Worm (Caenorhabditis elegans): Measurements from ENCODE around the gene nol-9.
"Not testable (repeated sequence)": the region's sequence is repeated elsewhere in the genome, so short reads cannot be mapped to it uniquely, and the experiment has no call there.

The nol-9 gene

DNA sequence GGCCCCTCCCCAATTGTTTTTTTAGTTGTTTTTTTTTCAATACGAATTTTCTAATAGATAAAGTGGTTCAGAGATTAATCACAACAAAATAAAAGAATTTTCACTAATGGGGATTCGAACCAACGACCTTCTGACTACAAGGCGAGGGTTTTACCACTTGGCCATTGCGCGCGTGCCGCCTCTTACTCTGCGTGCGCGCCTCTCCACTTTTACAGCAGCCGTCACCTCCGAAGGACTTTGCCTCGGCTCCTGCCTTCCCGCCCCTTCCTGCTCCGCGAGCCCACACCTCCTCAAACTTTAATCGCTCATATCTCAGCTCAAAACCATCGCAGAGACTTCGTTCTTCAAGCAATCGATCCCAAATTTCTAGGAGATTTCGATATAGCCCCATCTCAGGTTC, 7.8 kb downstream of the nol-9 start (continued):
- TF ChIP-seq attf-6 (GFP tag; IDR thresholded peaks at IDR 0.05) (peak; percentile 87), Y95B8A.8 (GFP tag; IDR thresholded peaks at IDR 0.05) (peak; percentile 50; the same call in 1 of the 2 replicates), mcd-1 (GFP tag; IDR thresholded peaks at IDR 0.05) (peak; percentile 82), pbrm-1 (GFP tag; IDR thresholded peaks at IDR 0.05) (peak; percentile 63; the same call in 1 of the 2 replicates), egrh-3 (GFP tag; IDR thresholded peaks at IDR 0.05) (peak; percentile 87; the same call in 1 of the 2 replicates), madf-6 (GFP tag; IDR thresholded peaks at IDR 0.05) (peak; percentile 66)

DNA sequence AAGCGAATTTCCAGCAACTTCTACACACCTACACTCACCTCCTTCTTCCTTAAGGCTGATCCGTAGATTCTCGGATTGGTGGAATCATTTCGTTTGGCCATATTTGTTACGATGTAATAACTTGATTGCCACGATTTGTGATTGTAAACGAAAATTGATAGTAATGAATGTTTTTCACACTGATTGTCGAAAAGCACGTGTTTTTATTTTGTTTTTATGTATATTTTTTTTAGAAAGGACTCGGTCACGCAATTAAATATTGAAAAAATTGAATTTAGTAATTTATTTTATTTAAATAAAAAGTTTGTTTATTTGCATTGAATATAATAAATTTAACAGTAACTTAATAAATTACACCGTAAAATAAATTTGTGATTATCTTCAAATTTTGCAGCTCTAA, 11.6 kb downstream of the nol-9 start, which contains the start of gene K09B11.5:
TSS of gene K09B11.5 (minus strand) at position 101 of the 400 bp plus-strand sequence.
- not testable (repeated sequence) for TF ChIP-seq atf-7 (tag; optimal IDR thresholded peaks at IDR 0.05); nhr-120 (GFP tag; IDR thresholded peaks at IDR 0.05); nhr-179 (tag; optimal IDR thresholded peaks at IDR 0.05)

DNA sequence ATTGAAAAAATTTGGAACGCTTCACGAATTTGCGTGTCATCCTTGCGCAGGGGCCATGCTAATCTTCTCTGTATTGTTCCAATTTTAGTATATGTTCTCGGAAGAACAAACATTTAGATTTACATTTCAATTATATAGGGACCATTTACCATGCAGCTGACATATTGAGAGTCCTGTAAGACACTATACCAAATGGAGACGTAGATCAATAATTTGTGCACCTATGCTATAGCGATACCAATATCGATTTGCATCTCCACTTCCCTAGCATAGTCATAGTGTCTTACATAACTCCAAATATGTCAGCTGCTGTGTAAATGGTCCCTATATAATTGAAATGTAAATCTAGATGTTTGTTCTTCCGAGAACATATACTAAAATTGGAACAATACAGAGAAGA, 18.2 kb downstream of the nol-9 start:
- TF ChIP-seq snpc-4 (GFP tag; optimal IDR thresholded peaks at IDR 0.05); rpc-1 (optimal IDR thresholded peaks at IDR 0.05): not testable (repeated sequence)
- TF ChIP-seq snpc-4 (tag; optimal IDR thresholded peaks at IDR 0.05) (peak in 1 of 4 experiments; percentile 61), rpc-1 (tag; optimal IDR thresholded peaks at IDR 0.05) (peak; percentile 51)

DNA sequence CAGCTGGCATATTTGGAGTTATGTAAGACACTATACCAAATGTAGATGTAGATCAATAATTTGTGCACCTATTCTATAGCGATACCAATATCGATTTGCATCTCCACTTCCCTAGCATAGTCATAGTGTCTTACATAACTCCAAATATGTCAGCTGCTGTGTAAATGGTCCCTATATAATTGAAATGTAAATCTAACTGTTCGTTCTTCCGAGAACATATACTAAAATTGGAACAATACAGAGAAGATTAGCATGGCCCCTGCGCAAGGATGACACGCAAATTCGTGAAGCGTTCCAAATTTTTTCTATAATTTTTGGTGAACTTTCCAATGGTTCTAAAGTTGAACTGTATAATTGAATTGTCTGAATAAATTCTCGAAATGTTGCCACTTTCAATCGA, 21.2 kb downstream of the nol-9 start:
- TF ChIP-seq rpc-1 (optimal IDR thresholded peaks at IDR 0.05) (peak; percentile 6), rpc-1 (tag; optimal IDR thresholded peaks at IDR 0.05) (peak; percentile 59), snpc-4 (tag; optimal IDR thresholded peaks at IDR 0.05) (peak in 1 of 4 experiments; percentile 72), hmg-1.2 (GFP tag; IDR thresholded peaks at IDR 0.05) (peak; percentile 28)
- not testable (repeated sequence) for TF ChIP-seq snpc-4 (GFP tag; optimal IDR thresholded peaks at IDR 0.05)

DNA sequence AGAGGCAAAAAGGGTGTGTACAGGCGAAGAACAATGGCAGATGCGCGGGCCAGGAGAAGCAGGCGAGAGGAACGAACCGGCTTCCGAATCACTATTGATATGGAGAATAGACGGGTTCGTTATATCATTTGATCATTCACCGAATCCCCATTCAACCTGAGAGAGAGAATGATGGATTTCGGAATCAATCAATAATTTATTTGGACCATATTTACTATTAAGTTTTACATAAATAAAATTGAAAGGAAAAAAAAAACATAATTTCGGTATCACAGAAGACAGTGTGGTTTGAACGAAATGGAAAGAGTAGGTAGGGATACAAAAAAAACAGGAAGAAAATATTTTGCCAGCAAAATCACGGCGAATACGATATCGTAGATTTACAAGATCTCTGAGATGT, 23.0 kb downstream of the nol-9 start, which contains the start of gene mam-3:
TSS of gene mam-3 (minus strand) at position 101 of the 400 bp plus-strand sequence.
- no peak for TF ChIP-seq somi-1 (GFP tag; optimal IDR thresholded peaks at IDR 0.05)
- TF ChIP-seq ama-1 (optimal IDR thresholded peaks at IDR 0.05), result no peak
- TF ChIP-seq ama-1 (GFP tag; optimal IDR thresholded peaks at IDR 0.05), result no peak
- TF ChIP-seq F23B12.7 (tag; optimal IDR thresholded peaks at IDR 0.05; ENCODE audit: insufficient read depth), result no peak
- no peak for TF ChIP-seq snpc-4 (GFP tag; optimal IDR thresholded peaks at IDR 0.05)
- TF ChIP-seq snpc-4 (tag; optimal IDR thresholded peaks at IDR 0.05), result peak in 1 of 4 experiments; percentile 10

DNA sequence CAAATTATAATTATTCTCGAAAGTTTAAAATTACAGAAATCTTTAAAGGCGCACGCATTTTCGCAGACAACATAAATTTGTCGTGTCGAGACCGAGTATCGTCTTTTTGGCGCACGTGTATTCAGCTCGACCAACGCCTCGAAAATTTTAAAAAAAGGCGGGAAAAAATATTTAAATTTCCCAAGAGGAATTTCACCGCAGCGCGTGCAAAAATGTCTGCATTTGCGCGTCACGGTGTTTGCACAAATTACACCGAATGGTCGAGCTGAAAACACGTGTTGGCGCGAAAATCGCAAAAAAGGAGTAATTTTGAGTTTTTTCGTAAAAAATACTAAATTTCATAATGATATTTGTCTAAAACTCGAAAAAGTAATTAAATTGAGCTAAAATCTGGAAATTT, 28.4 kb downstream of the nol-9 start:
- no peak for TF ChIP-seq madf-10 (tag; optimal IDR thresholded peaks at IDR 0.05)
- TF ChIP-seq F57C9.4 (tag; optimal IDR thresholded peaks at IDR 0.05), result no peak
- no peak for TF ChIP-seq tbx-9 (tag; optimal IDR thresholded peaks at IDR 0.05; ENCODE audit: borderline replicate concordance)
- no peak for TF ChIP-seq ama-1 (optimal IDR thresholded peaks at IDR 0.05)
- no peak for TF ChIP-seq ama-1 (GFP tag; optimal IDR thresholded peaks at IDR 0.05)
- TF ChIP-seq ztf-3 (GFP tag; optimal IDR thresholded peaks at IDR 0.05), result no peak
- no peak for TF ChIP-seq F23B12.7 (tag; optimal IDR thresholded peaks at IDR 0.05; ENCODE audit: insufficient read depth)
- no peak for TF ChIP-seq F55B11.4 (tag; optimal IDR thresholded peaks at IDR 0.05; ENCODE audit: borderline replicate concordance, insufficient read depth)
- TF ChIP-seq madf-8 (GFP tag; conservative IDR thresholded peaks at IDR 0.05), result 0 out of 2 replicates have a peak, but pooled peaks have one; percentile 38
- TF ChIP-seq ceh-91 (GFP tag; IDR thresholded peaks at IDR 0.05), result peak; percentile 32; the same call in 1 of the 2 replicates
- no peak for TF ChIP-seq fkh-3 (tag; optimal IDR thresholded peaks at IDR 0.05)
- TF ChIP-seq ztf-6 (GFP tag; IDR thresholded peaks at IDR 0.05), result no peak
- no peak; the same call in 1 of the 2 replicates for TF ChIP-seq dox-1 (GFP tag; IDR thresholded peaks at IDR 0.05)
- TF ChIP-seq hmg-1.2 (GFP tag; IDR thresholded peaks at IDR 0.05), result no peak
- no peak for TF ChIP-seq gei-17 (GFP tag; optimal IDR thresholded peaks at IDR 0.05)
- TF ChIP-seq snpc-4 (GFP tag; optimal IDR thresholded peaks at IDR 0.05), result no peak
- TF ChIP-seq snpc-4 (tag; optimal IDR thresholded peaks at IDR 0.05), result peak in 1 of 4 experiments; percentile 22
- TF ChIP-seq unc-130 (GFP tag; optimal IDR thresholded peaks at IDR 0.05), result no peak
- no peak for TF ChIP-seq K12H6.12 (tag; optimal IDR thresholded peaks at IDR 0.05)
- TF ChIP-seq F22D6.2 (tag; optimal IDR thresholded peaks at IDR 0.05), result no peak
- TF ChIP-seq xnd-1 (tag; optimal IDR thresholded peaks at IDR 0.05), result peak; percentile 67
- peak; percentile 32 for TF ChIP-seq him-1 (tag; optimal IDR thresholded peaks at IDR 0.05)
- no peak for TF ChIP-seq ztf-28 (GFP tag; IDR thresholded peaks at IDR 0.05)
- TF ChIP-seq unc-62 (GFP tag; optimal IDR thresholded peaks at IDR 0.05), result no peak
- no peak for TF ChIP-seq T07F8.4 (tag; optimal IDR thresholded peaks at IDR 0.05)
- TF ChIP-seq nhr-120 (GFP tag; IDR thresholded peaks at IDR 0.05), result no peak
- no peak for TF ChIP-seq egrh-3 (GFP tag; IDR thresholded peaks at IDR 0.05)
- TF ChIP-seq aptf-2 (GFP tag; conservative IDR thresholded peaks at IDR 0.05), result peak; percentile 84
- TF ChIP-seq efl-1 (GFP tag; optimal IDR thresholded peaks at IDR 0.05), result peak; percentile 71
